Worm (Caenorhabditis elegans): ENCODE measurements around the gene seb-3.
A peak's percentile ranks its signal among the peaks of the same experiment; 100 is the strongest.

The seb-3 gene

DNA sequence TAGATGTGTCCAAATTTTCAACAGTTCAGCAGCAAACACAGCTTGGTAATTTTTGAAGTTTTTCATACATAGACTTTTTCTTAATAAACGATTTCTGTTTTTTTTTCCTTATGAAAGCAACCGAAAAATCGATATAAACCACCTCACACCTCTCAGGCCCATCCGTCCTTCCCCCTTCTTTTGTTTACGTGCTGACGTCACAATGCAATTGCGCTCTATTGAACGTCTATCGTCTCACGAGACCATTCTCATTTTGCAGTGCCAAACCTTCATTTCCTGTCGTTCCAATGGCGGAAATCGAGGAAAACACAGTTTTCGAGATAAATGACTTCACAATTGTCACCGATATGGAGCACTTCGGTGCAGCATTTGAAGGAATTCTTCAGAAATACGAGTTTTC is 42.8 kb upstream of the seb-3 start, which contains the start of gene rbg-1 (continued):
- TF ChIP-seq dox-1 (GFP tag; IDR thresholded peaks at IDR 0.05) (peak; percentile 68), madf-10 (tag; optimal IDR thresholded peaks at IDR 0.05) (no peak), F39B2.1 (GFP tag; IDR thresholded peaks at IDR 0.05) (no peak), F49E8.2 (tag; optimal IDR thresholded peaks at IDR 0.05; ENCODE audit: insufficient read depth) (no peak), F33H1.4 (GFP tag; IDR thresholded peaks at IDR 0.05) (no peak), B0261.1 (tag; optimal IDR thresholded peaks at IDR 0.05) (no peak), ets-4 (GFP tag; optimal IDR thresholded peaks at IDR 0.05) (no peak), hsf-1 (GFP tag; IDR thresholded peaks at IDR 0.05) (no peak), repo-1 (tag; optimal IDR thresholded peaks at IDR 0.05) (no peak), pha-4 (tag; optimal IDR thresholded peaks at IDR 0.05) (peak; percentile 25), attf-6 (GFP tag; IDR thresholded peaks at IDR 0.05) (no peak), atf-7 (tag; optimal IDR thresholded peaks at IDR 0.05) (no peak), efl-1 (GFP tag; optimal IDR thresholded peaks at IDR 0.05) (no peak), lir-1 (GFP tag; conservative IDR thresholded peaks at IDR 0.05) (no peak), lin-40 (tag; optimal IDR thresholded peaks at IDR 0.05) (peak; percentile 59), tbp1 (GFP tag; optimal IDR thresholded peaks at IDR 0.05) (peak; percentile 14), snpc-3.4 (tag; optimal IDR thresholded peaks at IDR 0.05) (no peak), attf-3 (GFP tag; conservative IDR thresholded peaks at IDR 0.05) (no peak), hlh-12 (tag; optimal IDR thresholded peaks at IDR 0.05) (no peak), xnd-1 (tag; optimal IDR thresholded peaks at IDR 0.05) (no peak), nhr-120 (GFP tag; IDR thresholded peaks at IDR 0.05) (no peak), madf-8 (GFP tag; conservative IDR thresholded peaks at IDR 0.05) (no peak), ceh-27 (GFP tag; optimal IDR thresholded peaks at IDR 0.05) (peak; percentile 77), somi-1 (GFP tag; optimal IDR thresholded peaks at IDR 0.05) (peak; percentile 6), lsl-1 (GFP tag; optimal IDR thresholded peaks at IDR 0.05) (no peak), D2030.7 (GFP tag; IDR thresholded peaks at IDR 0.05) (no peak), C06A6.2 (GFP tag; conservative IDR thresholded peaks at IDR 0.05) (no peak), F57C9.4 (tag; optimal IDR thresholded peaks at IDR 0.05) (no peak), F55B11.4 (tag; optimal IDR thresholded peaks at IDR 0.05; ENCODE audit: borderline replicate concordance, insufficient read depth) (no peak), lin-54 (GFP tag; optimal IDR thresholded peaks at IDR 0.05) (no peak), let-607 (tag; optimal IDR thresholded peaks at IDR 0.05) (peak; percentile 50 to 71), aptf-3 (GFP tag; IDR thresholded peaks at IDR 0.05) (no peak), B0019.2 (GFP tag; conservative IDR thresholded peaks at IDR 0.05) (no peak)

DNA sequence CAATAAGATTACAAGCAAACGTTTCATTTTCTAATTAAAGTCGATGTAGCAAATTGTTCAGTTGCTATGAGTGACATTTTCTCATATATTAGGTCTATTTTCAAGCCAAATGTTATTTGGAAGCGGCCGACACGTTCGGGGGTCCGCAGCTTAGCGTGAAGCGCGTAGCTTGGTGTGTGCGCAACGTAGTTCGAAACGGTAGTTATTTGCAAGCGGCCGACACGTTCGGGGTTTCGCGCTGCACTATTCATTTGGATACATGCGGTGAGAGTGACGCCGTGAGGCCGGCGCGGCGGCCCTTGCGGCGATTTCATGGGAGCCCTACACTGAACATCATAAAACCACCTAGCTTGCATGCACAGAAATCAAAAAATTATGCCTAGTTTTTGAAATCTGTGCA is 37.9 kb upstream of the seb-3 start:
- TF ChIP-seq him-1 (tag; optimal IDR thresholded peaks at IDR 0.05): no peak
- TF ChIP-seq ztf-18 (tag; optimal IDR thresholded peaks at IDR 0.05): no peak
- no peak for TF ChIP-seq K12H6.12 (tag; optimal IDR thresholded peaks at IDR 0.05)
- 0 out of 2 replicates have a peak, but pooled peaks have one; percentile 25 for TF ChIP-seq zfh-2 (GFP tag; conservative IDR thresholded peaks at IDR 0.05)
- no peak for TF ChIP-seq hmg-1.2 (GFP tag; IDR thresholded peaks at IDR 0.05)
- TF ChIP-seq C17E4.6 (GFP tag; IDR thresholded peaks at IDR 0.05): no peak
- no peak for TF ChIP-seq B0336.3 (GFP tag; IDR thresholded peaks at IDR 0.05)
- no peak for TF ChIP-seq madf-6 (GFP tag; IDR thresholded peaks at IDR 0.05)
- TF ChIP-seq Y67H2A.10 (GFP tag; conservative IDR thresholded peaks at IDR 0.05): no peak
- no peak for TF ChIP-seq mes-4 (tag; optimal IDR thresholded peaks at IDR 0.05)
- TF ChIP-seq dox-1 (GFP tag; IDR thresholded peaks at IDR 0.05): no peak
- no peak for TF ChIP-seq hlh-26 (GFP tag; conservative IDR thresholded peaks at IDR 0.05)
- no peak for TF ChIP-seq cebp-1 (GFP tag; IDR thresholded peaks at IDR 0.05)
- no peak for TF ChIP-seq cebp-1 (tag; optimal IDR thresholded peaks at IDR 0.05)
- peak; percentile 63 for TF ChIP-seq snpc-4 (GFP tag; optimal IDR thresholded peaks at IDR 0.05)
- TF ChIP-seq snpc-4 (tag; optimal IDR thresholded peaks at IDR 0.05): peak in 2 of 4 experiments; percentile 87 to 90
- TF ChIP-seq pha-4 (tag; optimal IDR thresholded peaks at IDR 0.05): no peak
- TF ChIP-seq ceh-91 (GFP tag; IDR thresholded peaks at IDR 0.05): no peak
- TF ChIP-seq mcd-1 (GFP tag; IDR thresholded peaks at IDR 0.05): 0 out of 2 replicates have a peak, but pooled peaks have one; percentile 9
- no peak for TF ChIP-seq ztf-25 (GFP tag; IDR thresholded peaks at IDR 0.05)

All from whole organism, young adult.